Fruit fly (Drosophila melanogaster): ENCODE measurements around the gene Mst36Fa.

Gene Mst36Fa

DNA sequence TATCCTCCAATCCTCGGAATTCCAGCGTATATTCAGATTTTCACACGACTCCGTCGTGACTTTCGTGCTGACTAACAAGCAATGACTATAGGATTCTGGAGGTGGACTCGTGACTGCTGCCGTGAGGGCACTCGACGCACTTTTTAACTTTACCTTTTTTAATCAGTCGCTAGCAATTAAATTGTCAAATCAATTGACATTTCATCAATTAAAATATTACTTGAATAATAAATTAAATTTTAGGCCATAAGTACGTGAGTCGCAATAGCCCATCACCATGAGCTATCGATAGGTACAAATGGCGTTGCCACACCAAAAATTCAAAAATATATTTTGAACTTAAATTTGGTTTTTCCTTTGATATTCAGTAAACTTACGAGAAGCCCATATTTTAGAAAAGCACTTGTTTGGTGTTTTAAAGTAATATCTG is 28.8 kb upstream of the Mst36Fa start, which contains the start of gene Jwa (continued):
- TF ChIP-seq CG6272 (GFP tag; IDR thresholded peaks at IDR 0.05) (peak; percentile 96), lov (optimal IDR thresholded peaks at IDR 0.05) (no peak), lov (GFP tag; IDR thresholded peaks at IDR 0.05) (peak; percentile 83; the same call in 2 of the 3 replicates), CG6813 (GFP tag; optimal IDR thresholded peaks at IDR 0.05) (no peak), ken (GFP tag; IDR thresholded peaks at IDR 0.05) (peak; percentile 95), Atf-2 (GFP tag; optimal IDR thresholded peaks at IDR 0.05) (peak; percentile 90), CG1792 (GFP tag; optimal IDR thresholded peaks at IDR 0.05) (peak; percentile 57), phol (tag; optimal IDR thresholded peaks at IDR 0.05) (peak; percentile 87), CG17361 (GFP tag; IDR thresholded peaks at IDR 0.05) (peak; percentile 84), wdn (GFP tag; IDR thresholded peaks at IDR 0.05) (peak; percentile 84), pzg (GFP tag; optimal IDR thresholded peaks at IDR 0.05) (peak; percentile 70), NfI (GFP tag; optimal IDR thresholded peaks at IDR 0.05) (peak; percentile 96), nmo (GFP tag; optimal IDR thresholded peaks at IDR 0.05) (peak; percentile 89), CG3163 (GFP tag; optimal IDR thresholded peaks at IDR 0.05) (peak; percentile 78), D19A (tag; optimal IDR thresholded peaks at IDR 0.05) (peak; percentile 59), CG31365 (tag; optimal IDR thresholded peaks at IDR 0.05) (no peak), mam (GFP tag; optimal IDR thresholded peaks at IDR 0.05) (peak; percentile 93), CG13123 (GFP tag; optimal IDR thresholded peaks at IDR 0.05) (peak; percentile 86), Chrac-16 (GFP tag; optimal IDR thresholded peaks at IDR 0.05) (peak; percentile 99), CG4328 (GFP tag; optimal IDR thresholded peaks at IDR 0.05) (peak; percentile 66), CG2678 (tag; optimal IDR thresholded peaks at IDR 0.05) (peak; percentile 85), pb (GFP tag; optimal IDR thresholded peaks at IDR 0.05) (peak; percentile 67), en (GFP tag; optimal IDR thresholded peaks at IDR 0.05) (peak; percentile 57), CG10366 (GFP tag; IDR thresholded peaks at IDR 0.05) (peak; percentile 89), CG11398 (GFP tag; optimal IDR thresholded peaks at IDR 0.05) (peak; percentile 79), B-H2 (GFP tag; optimal IDR thresholded peaks at IDR 0.05) (peak; percentile 94), CG17802 (tag; optimal IDR thresholded peaks at IDR 0.05) (peak; percentile 47), bigmax (GFP tag; optimal IDR thresholded peaks at IDR 0.05) (no peak), crol (GFP tag; IDR thresholded peaks at IDR 0.05) (peak; percentile 43), dmrt11E (tag; optimal IDR thresholded peaks at IDR 0.05) (peak; percentile 96), eyg (GFP tag; optimal IDR thresholded peaks at IDR 0.05) (peak; percentile 73), aop (GFP tag; IDR thresholded peaks at IDR 0.05) (peak; percentile 63), Optix (GFP tag; IDR thresholded peaks at IDR 0.05) (peak; percentile 98), CG13296 (GFP tag; optimal IDR thresholded peaks at IDR 0.05) (peak; percentile 77), dati (GFP tag; IDR thresholded peaks at IDR 0.05) (peak; percentile 41; the same call in 1 of the 2 replicates), psq (GFP tag; optimal IDR thresholded peaks at IDR 0.05) (peak; percentile 84), Ada2b (GFP tag; IDR thresholded peaks at IDR 0.05) (peak; percentile 79), CG31224 (GFP tag; IDR thresholded peaks at IDR 0.05) (peak; percentile 86), CG11085 (GFP tag; IDR thresholded peaks at IDR 0.05) (peak; percentile 90), sug (tag; optimal IDR thresholded peaks at IDR 0.05) (peak; percentile 91), bsh (GFP tag; optimal IDR thresholded peaks at IDR 0.05) (peak; percentile 38 to 96), ham (GFP tag; IDR thresholded peaks at IDR 0.05) (peak; percentile 88), CG7963 (GFP tag; IDR thresholded peaks at IDR 0.05; ENCODE audit: partially characterized antibody) (peak; percentile 93), CG18011 (GFP tag; optimal IDR thresholded peaks at IDR 0.05) (peak; percentile 90), Mes4 (GFP tag; optimal IDR thresholded peaks at IDR 0.05) (peak; percentile 83), exex (tag; optimal IDR thresholded peaks at IDR 0.05) (no peak), stwl (tag; optimal IDR thresholded peaks at IDR 0.05) (peak; percentile 72), gt (GFP tag; IDR thresholded peaks at IDR 0.05) (0 out of 2 replicates have a peak, but pooled peaks have one; percentile 49), grn (GFP tag; optimal IDR thresholded peaks at IDR 0.05) (peak; percentile 40), CG17829 (tag; optimal IDR thresholded peaks at IDR 0.05) (peak; percentile 89), CG15479 (GFP tag; optimal IDR thresholded peaks at IDR 0.05) (no peak)

Data from whole organism, embryonic.